Fruit fly (Drosophila melanogaster): ENCODE results near the gene Grp170.

Gene Grp170

dm6 chrX:2303771-2304513, 29.1 kb upstream of the Grp170 start (continued):
- TF ChIP-seq Dif (GFP tag; optimal IDR thresholded peaks at IDR 0.05; ENCODE audit: partially characterized antibody) = peak; percentile 62
- peak; percentile 83 for TF ChIP-seq HLH106 (tag; optimal IDR thresholded peaks at IDR 0.05)
- peak; percentile 68 for TF ChIP-seq dmrt93B (GFP tag; optimal IDR thresholded peaks at IDR 0.05)
- TF ChIP-seq CrebA (GFP tag; optimal IDR thresholded peaks at IDR 0.05; ENCODE audit: borderline replicate concordance) = no peak
- no peak for TF ChIP-seq Abd-B (GFP tag; optimal IDR thresholded peaks at IDR 0.05)

DNA sequence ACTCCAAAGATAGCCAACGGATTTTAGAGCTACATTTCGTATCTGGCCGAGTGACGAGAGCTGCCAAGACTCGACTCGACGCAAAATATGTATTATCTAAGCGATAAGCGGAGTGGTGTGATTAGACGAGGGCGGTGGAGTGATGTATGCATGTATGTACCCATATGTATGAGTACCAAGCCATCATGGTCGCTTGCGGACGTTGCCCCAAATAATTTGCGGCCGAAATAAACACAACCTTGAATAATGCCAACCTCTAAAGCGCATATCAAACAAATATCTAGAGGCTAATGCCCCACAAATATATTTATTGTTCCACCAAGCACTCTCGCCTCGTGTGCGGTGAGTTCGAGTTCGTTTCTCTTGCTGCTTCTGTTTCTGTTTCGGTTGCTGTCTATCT, 28.0 kb upstream of the Grp170 start:
- no peak for TF ChIP-seq Rel (GFP tag; optimal IDR thresholded peaks at IDR 0.05)
- TF ChIP-seq Rel (tag; optimal IDR thresholded peaks at IDR 0.05) = peak; percentile 10
- no peak for TF ChIP-seq Mio (GFP tag; optimal IDR thresholded peaks at IDR 0.05)
- peak; percentile 29 for TF ChIP-seq Hr83 (GFP tag; optimal IDR thresholded peaks at IDR 0.05; ENCODE audit: poor library complexity, severe bottlenecking)
- peak; percentile 26 for TF ChIP-seq h (GFP tag; optimal IDR thresholded peaks at IDR 0.05)
- no peak for TF ChIP-seq fru (GFP tag; optimal IDR thresholded peaks at IDR 0.05)
- TF ChIP-seq Hnf4 (GFP tag; optimal IDR thresholded peaks at IDR 0.05) = peak; percentile 10

DNA sequence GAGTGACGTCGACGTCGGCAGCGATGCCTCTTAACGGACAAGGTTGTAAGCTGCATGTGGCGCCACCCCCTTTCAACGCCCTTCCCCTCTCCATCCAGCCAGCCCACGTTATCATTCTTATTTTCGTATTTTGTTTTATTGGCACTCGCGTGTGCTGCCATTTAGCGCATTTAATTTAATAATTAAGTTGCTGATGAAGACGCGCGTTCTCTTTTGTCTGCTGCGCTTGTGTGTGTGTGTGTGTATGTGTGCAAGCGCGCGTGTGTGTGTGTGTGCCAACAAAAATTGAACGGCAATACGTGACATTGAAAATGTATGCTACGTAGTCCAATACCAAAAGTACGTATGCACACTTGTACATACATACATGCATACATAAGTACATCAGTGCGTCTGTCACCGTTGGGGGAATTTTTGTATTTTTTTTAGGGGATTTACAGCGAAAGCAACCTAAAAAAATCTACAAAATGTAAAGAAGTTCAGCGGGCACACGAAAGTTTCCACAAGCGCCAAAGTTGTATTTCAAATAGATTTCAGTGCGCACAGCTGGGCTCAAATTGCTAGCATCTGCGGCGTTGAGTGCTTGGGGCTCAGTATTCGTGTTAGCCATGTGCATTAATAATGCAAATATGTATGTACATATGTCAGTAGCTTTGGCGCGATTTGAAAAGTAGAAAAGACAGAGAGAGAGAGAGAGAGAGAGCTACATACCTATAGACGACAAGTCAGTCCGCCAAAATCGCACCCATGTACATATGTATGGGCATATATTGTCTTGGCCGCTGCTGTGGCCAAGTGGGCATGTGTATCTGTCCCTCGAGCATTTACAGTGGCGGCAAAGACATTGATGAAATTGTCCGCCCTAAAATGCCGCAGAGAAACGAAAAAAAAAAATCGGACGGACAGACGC, 27.0 kb upstream of the Grp170 start:
- TF ChIP-seq Dfd (GFP tag; optimal IDR thresholded peaks at IDR 0.05) = no peak
- peak; percentile 59 for TF ChIP-seq CG32264 (GFP tag; optimal IDR thresholded peaks at IDR 0.05)
- TF ChIP-seq sage (GFP tag; optimal IDR thresholded peaks at IDR 0.05) = no peak
- peak; percentile 31 for TF ChIP-seq CG9705 (GFP tag; optimal IDR thresholded peaks at IDR 0.05)
- TF ChIP-seq Sp1 (GFP tag; optimal IDR thresholded peaks at IDR 0.05) = peak; percentile 63
- no peak for TF ChIP-seq Vsx2 (GFP tag; optimal IDR thresholded peaks at IDR 0.05; ENCODE audit: partially characterized antibody)
- TF ChIP-seq lola (GFP tag; optimal IDR thresholded peaks at IDR 0.05) = no peak
- TF ChIP-seq jim (GFP tag; optimal IDR thresholded peaks at IDR 0.05) = no peak
- TF ChIP-seq dsf (GFP tag; optimal IDR thresholded peaks at IDR 0.05; ENCODE audit: borderline replicate concordance) = no peak
- peak; percentile 39 for TF ChIP-seq woc (GFP tag; optimal IDR thresholded peaks at IDR 0.05)
- TF ChIP-seq N (GFP tag; optimal IDR thresholded peaks at IDR 0.05) = no peak
- TF ChIP-seq h (GFP tag; optimal IDR thresholded peaks at IDR 0.05) = peak; percentile 65
- peak; percentile 21 for TF ChIP-seq Jra (GFP tag; optimal IDR thresholded peaks at IDR 0.05)
- TF ChIP-seq foxo (GFP tag; optimal IDR thresholded peaks at IDR 0.05) = peak; percentile 16 to 79
- peak; percentile 62 for TF ChIP-seq sv (GFP tag; optimal IDR thresholded peaks at IDR 0.05)
- no peak for TF ChIP-seq Hr83 (GFP tag; optimal IDR thresholded peaks at IDR 0.05; ENCODE audit: poor library complexity, severe bottlenecking)
- TF ChIP-seq ey (GFP tag; optimal IDR thresholded peaks at IDR 0.05) = peak; percentile 68
- TF ChIP-seq fru (GFP tag; optimal IDR thresholded peaks at IDR 0.05) = peak; percentile 79
- no peak for TF ChIP-seq tai (GFP tag; optimal IDR thresholded peaks at IDR 0.05)
- peak; percentile 72 for TF ChIP-seq rgr (GFP tag; optimal IDR thresholded peaks at IDR 0.05)
- TF ChIP-seq CrebA (GFP tag; optimal IDR thresholded peaks at IDR 0.05; ENCODE audit: borderline replicate concordance) = peak; percentile 30
- no peak for TF ChIP-seq Abd-B (GFP tag; optimal IDR thresholded peaks at IDR 0.05)
- no peak for TF ChIP-seq brk (GFP tag; optimal IDR thresholded peaks at IDR 0.05)
- TF ChIP-seq Myc (optimal IDR thresholded peaks at IDR 0.05) = no peak
- TF ChIP-seq Mio (GFP tag; optimal IDR thresholded peaks at IDR 0.05) = no peak
- TF ChIP-seq dmrt93B (GFP tag; optimal IDR thresholded peaks at IDR 0.05) = peak; percentile 70
- peak; percentile 24 for TF ChIP-seq Hnf4 (GFP tag; optimal IDR thresholded peaks at IDR 0.05)
- peak; percentile 72 for TF ChIP-seq HLH106 (tag; optimal IDR thresholded peaks at IDR 0.05)
- no peak for TF ChIP-seq Rel (GFP tag; optimal IDR thresholded peaks at IDR 0.05)
- TF ChIP-seq Rel (tag; optimal IDR thresholded peaks at IDR 0.05) = peak; percentile 95
- no peak for TF ChIP-seq Hr78 (GFP tag; optimal IDR thresholded peaks at IDR 0.05)
- no peak for TF ChIP-seq usp (GFP tag; optimal IDR thresholded peaks at IDR 0.05)
- TF ChIP-seq psq (GFP tag; optimal IDR thresholded peaks at IDR 0.05) = peak; percentile 62
- TF ChIP-seq GATAd (GFP tag; optimal IDR thresholded peaks at IDR 0.05) = no peak
- TF ChIP-seq br (GFP tag; optimal IDR thresholded peaks at IDR 0.05) = peak; percentile 66
- peak; percentile 59 for TF ChIP-seq OdsH (GFP tag; optimal IDR thresholded peaks at IDR 0.05)
- TF ChIP-seq dl (GFP tag; optimal IDR thresholded peaks at IDR 0.05; ENCODE audit: insufficient read depth in 1 of 2, partially characterized antibody in 2 of 2) = peak in 1 of 2 experiments; percentile 13
- TF ChIP-seq Dif (GFP tag; optimal IDR thresholded peaks at IDR 0.05; ENCODE audit: partially characterized antibody) = no peak
- TF ChIP-seq pan (optimal IDR thresholded peaks at IDR 0.05) = no peak

Data from whole organism, wandering third instar larva.